Fruit fly (Drosophila melanogaster): Measurements from ENCODE around the gene Sec61gamma.

DNA sequence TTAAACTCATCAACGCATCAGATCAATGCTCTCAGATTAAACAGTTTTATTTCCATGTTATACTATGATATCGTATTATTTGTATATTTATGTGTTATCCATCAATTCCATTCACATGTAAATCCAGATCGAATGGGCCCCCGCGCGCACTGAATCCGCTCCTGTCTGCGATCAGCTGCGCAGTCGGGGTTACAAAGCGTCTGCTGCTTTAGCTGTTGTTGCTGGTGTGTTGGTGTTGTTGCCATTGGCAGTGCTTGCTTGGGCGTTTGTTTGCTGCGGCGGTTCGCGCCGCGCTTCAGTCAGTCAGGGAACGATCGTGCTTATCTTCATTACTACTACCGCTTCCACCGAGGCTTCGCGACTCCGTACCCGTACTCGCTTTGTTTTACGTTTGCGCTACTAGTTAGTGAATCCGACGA is 23.9 kb downstream of the Sec61gamma start, which contains the start of gene Zw:
- TF ChIP-seq D1 (tag; optimal IDR thresholded peaks at IDR 0.05) (no peak), CG10348 (GFP tag; IDR thresholded peaks at IDR 0.05) (no peak), Pif1B (GFP tag; optimal IDR thresholded peaks at IDR 0.05) (peak; percentile 14), rn (GFP tag; IDR thresholded peaks at IDR 0.05) (0 out of 2 replicates have a peak, but pooled peaks have one; percentile 34), CG15710 (tag; optimal IDR thresholded peaks at IDR 0.05) (peak; percentile 36), CG17806 (tag; optimal IDR thresholded peaks at IDR 0.05) (peak; percentile 38), CG8159 (tag; optimal IDR thresholded peaks at IDR 0.05) (peak; percentile 45)
